Fruit fly (Drosophila melanogaster): ENCODE measurements around the gene CG13038.

DNA sequence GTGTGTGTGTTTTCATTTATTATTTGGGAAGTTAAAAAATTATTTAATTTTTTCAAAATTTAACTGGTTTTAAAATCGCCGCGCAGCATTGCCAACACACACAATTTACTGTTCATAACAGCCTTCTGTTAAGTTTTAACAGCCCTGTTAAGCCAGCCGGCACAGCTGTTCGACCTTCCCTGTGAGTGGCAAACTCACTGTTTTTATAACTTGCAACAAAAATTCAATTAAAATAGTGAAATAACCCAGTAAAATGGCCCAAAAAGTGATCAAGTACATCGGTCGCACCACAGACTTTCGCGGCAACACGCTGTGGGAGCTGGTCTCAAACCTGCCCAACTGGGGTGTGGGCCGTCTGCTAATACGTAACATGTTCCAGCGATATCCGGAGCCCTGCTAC lies 20.2 kb upstream of the CG13038 start, which contains the start of gene mRpS34:
- TF ChIP-seq Abd-B (GFP tag; optimal IDR thresholded peaks at IDR 0.05) (no peak), GATAd (GFP tag; optimal IDR thresholded peaks at IDR 0.05) (no peak), foxo (GFP tag; optimal IDR thresholded peaks at IDR 0.05) (no peak), pan (optimal IDR thresholded peaks at IDR 0.05) (no peak), dmrt93B (GFP tag; optimal IDR thresholded peaks at IDR 0.05) (no peak)
